Fruit fly (Drosophila melanogaster) whole organism, prepupa: ENCODE results near the gene Smyd3.

Source experiments
- Blimp-1 ChIP-seq: fragments of 200-800 bp; sonication (Bioruptor generic); optimal IDR thresholded peaks from 3 replicates; lab custom pipeline; 2017; ENCODE audit warnings: missing biosample characterization, missing genetic modification characterization, mild to moderate bottlenecking, moderate library complexity, missing genetic modification reagents
- CG10669 ChIP-seq: fragments of 200-800 bp; sonication (Bioruptor generic); optimal IDR thresholded peaks from 3 replicates; lab custom pipeline; 2018; ENCODE audit warnings: missing biosample characterization, mild to moderate bottlenecking, missing genetic modification characterization, moderate library complexity
- CG11294 ChIP-seq: fragments of 200-800 bp; sonication (Bioruptor generic); IDR thresholded peaks from 2 replicates; pipeline ENCODE4 v1.3.6; 2022; ENCODE audit warnings: missing biosample characterization, missing genetic modification characterization
- CG11762 ChIP-seq: fragments of 200-800 bp; sonication (Bioruptor generic); optimal IDR thresholded peaks from 3 replicates; lab custom pipeline; 2016; ENCODE audit warnings: missing biosample characterization, missing genetic modification characterization; ENCODE audit not compliant: insufficient read depth
- CG11902 ChIP-seq: fragments of 200-800 bp; sonication (Bioruptor generic); optimal IDR thresholded peaks from 3 replicates; lab custom pipeline; 2016; ENCODE audit warnings: missing biosample characterization, missing genetic modification characterization
- CG15336 ChIP-seq: fragments of 200-800 bp; sonication (Bioruptor generic); IDR thresholded peaks from 2 replicates; pipeline ENCODE4 v1.3.6; 2022; ENCODE audit warnings: missing biosample characterization, missing genetic modification characterization
- CG1621 ChIP-seq: fragments of 200-800 bp; sonication (Bioruptor generic); optimal IDR thresholded peaks from 3 replicates; lab custom pipeline; 2018; ENCODE audit warnings: missing biosample characterization, mild to moderate bottlenecking, missing genetic modification characterization
- CG16779 ChIP-seq: fragments of 200-800 bp; sonication (Bioruptor generic); optimal IDR thresholded peaks from 3 replicates; lab custom pipeline; 2017; ENCODE audit warnings: missing biosample characterization, mild to moderate bottlenecking, missing genetic modification characterization
- CG3032 ChIP-seq: fragments of 200-800 bp; optimal IDR thresholded peaks from 2 replicates; lab custom pipeline; 2019; ENCODE audit warnings: missing biosample characterization, mild to moderate bottlenecking, missing genetic modification characterization, moderate library complexity
- CG31627 ChIP-seq: fragments of 200-800 bp; sonication (Bioruptor generic); optimal IDR thresholded peaks from 3 replicates; lab custom pipeline; 2016; ENCODE audit warnings: missing biosample characterization, missing genetic modification characterization
- CG32006 ChIP-seq: fragments of 200-800 bp; sonication (Bioruptor generic); optimal IDR thresholded peaks from 3 replicates; lab custom pipeline; 2017; ENCODE audit warnings: missing biosample characterization, mild to moderate bottlenecking, missing genetic modification characterization
- CG34406 ChIP-seq: fragments of 200-800 bp; sonication (Bioruptor generic); optimal IDR thresholded peaks from 3 replicates; lab custom pipeline; 2016; ENCODE audit warnings: missing biosample characterization, missing genetic modification characterization
- CG3919 ChIP-seq: fragments of 200-800 bp; sonication (Bioruptor generic); optimal IDR thresholded peaks from 3 replicates; lab custom pipeline; 2016; ENCODE audit warnings: missing biosample characterization, missing genetic modification characterization
- CG4318 ChIP-seq: fragments of 200-800 bp; sonication (Bioruptor generic); optimal IDR thresholded peaks from 3 replicates; lab custom pipeline; 2017; ENCODE audit warnings: missing biosample characterization, mild to moderate bottlenecking, missing genetic modification characterization
- CG6163 ChIP-seq: fragments of 200-800 bp; sonication (Bioruptor generic); IDR thresholded peaks from 3 replicates; pipeline ENCODE4 v1.3.6; 2022; ENCODE audit warnings: missing biosample characterization, missing genetic modification characterization
- CG6276 ChIP-seq: fragments of 200-800 bp; sonication (Bioruptor generic); optimal IDR thresholded peaks from 2 replicates; lab custom pipeline; 2017; ENCODE audit warnings: missing biosample characterization, mild to moderate bottlenecking, missing genetic modification characterization
- CG6792 ChIP-seq: fragments of 200-800 bp; sonication (Bioruptor generic); optimal IDR thresholded peaks from 3 replicates; lab custom pipeline; 2016; ENCODE audit warnings: missing biosample characterization, missing genetic modification characterization
- CG6808 ChIP-seq: fragments of 200-800 bp; sonication (Bioruptor generic); optimal IDR thresholded peaks from 3 replicates; lab custom pipeline; 2017; ENCODE audit warnings: missing biosample characterization, missing genetic modification characterization, mild to moderate bottlenecking, moderate library complexity, missing genetic modification reagents
- CG6854 ChIP-seq: fragments of 200-800 bp; sonication (Bioruptor generic); optimal IDR thresholded peaks from 2 replicates; lab custom pipeline; 2017; ENCODE audit warnings: missing biosample characterization, mild to moderate bottlenecking, missing genetic modification characterization
- CG7368 ChIP-seq: fragments of 200-800 bp; sonication (Bioruptor generic); optimal IDR thresholded peaks from 3 replicates; lab custom pipeline; 2016; ENCODE audit warnings: missing biosample characterization, missing genetic modification characterization
- CG8119 ChIP-seq: fragments of 200-800 bp; sonication (Bioruptor generic); IDR thresholded peaks from 3 replicates; pipeline ENCODE4 v1.3.6; 2022; ENCODE audit warnings: missing biosample characterization, missing genetic modification characterization
- Eip75B ChIP-seq: fragments of 200-800 bp; sonication (Bioruptor generic); optimal IDR thresholded peaks from 3 replicates; lab custom pipeline; 2016; ENCODE audit warnings: missing biosample characterization, missing genetic modification characterization
- Eip78C ChIP-seq: fragments of 200-800 bp; sonication (Bioruptor generic); peaks from one replicate; lab custom pipeline; 2016; ENCODE audit warnings: missing biosample characterization, missing genetic modification characterization
- Ets21C ChIP-seq: fragments of 200-800 bp; sonication (Bioruptor generic); optimal IDR thresholded peaks from 3 replicates; lab custom pipeline; 2016; ENCODE audit warnings: missing biosample characterization, missing genetic modification characterization
- Ets96B ChIP-seq: fragments of 200-800 bp; optimal IDR thresholded peaks from 2 replicates; lab custom pipeline; 2019; ENCODE audit warnings: missing biosample characterization, mild to moderate bottlenecking, missing genetic modification characterization, moderate library complexity
- Gug ChIP-seq: fragments of 200-800 bp; sonication (Bioruptor generic); IDR thresholded peaks from 2 replicates; pipeline ENCODE4 v1.3.6; 2022; ENCODE audit warnings: missing biosample characterization, missing genetic modification characterization
- Hr4 ChIP-seq: fragments of 200-800 bp; sonication (Bioruptor generic); optimal IDR thresholded peaks from 3 replicates; lab custom pipeline; 2016; ENCODE audit warnings: missing biosample characterization, missing genetic modification characterization
- Lpt ChIP-seq: fragments of 200-800 bp; sonication (Bioruptor generic); optimal IDR thresholded peaks from 3 replicates; lab custom pipeline; 2016; ENCODE audit warnings: missing biosample characterization, missing genetic modification characterization
- Met ChIP-seq: fragments of 200-800 bp; sonication (Bioruptor generic); optimal IDR thresholded peaks from 3 replicates; lab custom pipeline; 2016; ENCODE audit warnings: missing biosample characterization, missing genetic modification characterization
- OdsH ChIP-seq: fragments of 200-800 bp; sonication (Bioruptor generic); optimal IDR thresholded peaks from 3 replicates; lab custom pipeline; 2016; ENCODE audit warnings: missing biosample characterization, missing genetic modification characterization
- Smox ChIP-seq: fragments of 200-800 bp; sonication (Bioruptor generic); optimal IDR thresholded peaks from 3 replicates; lab custom pipeline; 2016; ENCODE audit warnings: missing biosample characterization, missing genetic modification characterization
- Sox102F ChIP-seq: fragments of 200-800 bp; sonication (Bioruptor generic); optimal IDR thresholded peaks from 2 replicates; lab custom pipeline; 2016; ENCODE audit warnings: missing biosample characterization, mild to moderate bottlenecking, missing genetic modification characterization
- Sox14 ChIP-seq: fragments of 200-800 bp; sonication (Bioruptor generic); optimal IDR thresholded peaks from 3 replicates; lab custom pipeline; 2016; ENCODE audit warnings: missing biosample characterization, missing genetic modification characterization
- Sox15 ChIP-seq: fragments of 200-800 bp; sonication (Bioruptor generic); optimal IDR thresholded peaks from 3 replicates; lab custom pipeline; 2016; ENCODE audit warnings: missing biosample characterization, missing genetic modification characterization
- achi ChIP-seq: fragments of 200-800 bp; sonication (Bioruptor generic); optimal IDR thresholded peaks from 3 replicates; lab custom pipeline; 2016; ENCODE audit warnings: missing biosample characterization, missing genetic modification characterization
- acj6 ChIP-seq: fragments of 200-800 bp; sonication (Bioruptor generic); optimal IDR thresholded peaks from 3 replicates; lab custom pipeline; 2016; ENCODE audit warnings: missing biosample characterization, missing genetic modification characterization
- cyc ChIP-seq: fragments of 200-800 bp; sonication (Bioruptor generic); optimal IDR thresholded peaks from 3 replicates; lab custom pipeline; 2016; ENCODE audit warnings: missing biosample characterization, missing genetic modification characterization
- dac ChIP-seq: fragments of 200-800 bp; sonication (Bioruptor generic); optimal IDR thresholded peaks from 2 replicates; lab custom pipeline; 2017; ENCODE audit warnings: missing biosample characterization, mild to moderate bottlenecking, missing genetic modification characterization
- dsx ChIP-seq: fragments of 200-800 bp; optimal IDR thresholded peaks from 3 replicates; lab custom pipeline; 2019; ENCODE audit warnings: missing biosample characterization, mild to moderate bottlenecking, missing genetic modification characterization, moderate library complexity; ENCODE audit not compliant: poor library complexity, severe bottlenecking
- eg ChIP-seq: fragments of 200-800 bp; sonication (Bioruptor generic); IDR thresholded peaks from 3 replicates; pipeline ENCODE4 v1.3.6; 2022; ENCODE audit warnings: missing biosample characterization, missing genetic modification characterization
- esn ChIP-seq: fragments of 200-800 bp; sonication (Bioruptor generic); optimal IDR thresholded peaks from 2 replicates; lab custom pipeline; 2016; ENCODE audit warnings: missing biosample characterization, mild to moderate bottlenecking, missing genetic modification characterization, moderate library complexity
- fd59A ChIP-seq: fragments of 200-800 bp; sonication (Bioruptor generic); optimal IDR thresholded peaks from 2 replicates; lab custom pipeline; 2017; ENCODE audit warnings: missing biosample characterization, mild to moderate bottlenecking, missing genetic modification characterization, missing genetic modification reagents
- fd85E ChIP-seq: fragments of 200-800 bp; sonication (Bioruptor generic); optimal IDR thresholded peaks from 3 replicates; lab custom pipeline; 2016; ENCODE audit warnings: missing biosample characterization, missing genetic modification characterization
- fkh ChIP-seq: fragments of 200-800 bp; sonication (Bioruptor generic); optimal IDR thresholded peaks from 3 replicates; lab custom pipeline; 2017; ENCODE audit warnings: missing biosample characterization, mild to moderate bottlenecking, missing genetic modification characterization, moderate library complexity
- lz ChIP-seq: fragments of 200-800 bp; sonication (Bioruptor generic); optimal IDR thresholded peaks from 3 replicates; lab custom pipeline; 2016; ENCODE audit warnings: missing biosample characterization, missing genetic modification characterization
- net ChIP-seq: fragments of 200-800 bp; sonication (Bioruptor generic); optimal IDR thresholded peaks from 3 replicates; lab custom pipeline; 2016; ENCODE audit warnings: missing biosample characterization, missing genetic modification characterization
- pdm3 ChIP-seq: fragments of 200-800 bp; sonication (Bioruptor generic); optimal IDR thresholded peaks from 3 replicates; lab custom pipeline; 2016; ENCODE audit warnings: missing biosample characterization, missing genetic modification characterization
- salr ChIP-seq, 2 experiments: fragments of 200-800 bp; sonication (Bioruptor generic); optimal IDR thresholded peaks; 3 replicates each; lab custom pipeline; 2016 to 2018; ENCODE audit warnings: missing biosample characterization in 2 of 2, missing genetic modification characterization in 2 of 2, mild to moderate bottlenecking in 1 of 2
- spab ChIP-seq: fragments of 200-800 bp; sonication (Bioruptor generic); optimal IDR thresholded peaks from 2 replicates; lab custom pipeline; 2017; ENCODE audit warnings: missing biosample characterization, mild to moderate bottlenecking, missing genetic modification characterization, missing genetic modification reagents
- svp ChIP-seq: fragments of 200-800 bp; sonication (Bioruptor generic); peaks from one replicate; lab custom pipeline; 2016; ENCODE audit warnings: missing biosample characterization, missing genetic modification characterization
- topi ChIP-seq: fragments of 200-800 bp; sonication (Bioruptor generic); optimal IDR thresholded peaks from 3 replicates; lab custom pipeline; 2016; ENCODE audit warnings: missing biosample characterization, missing genetic modification characterization

Gene Smyd3

DNA sequence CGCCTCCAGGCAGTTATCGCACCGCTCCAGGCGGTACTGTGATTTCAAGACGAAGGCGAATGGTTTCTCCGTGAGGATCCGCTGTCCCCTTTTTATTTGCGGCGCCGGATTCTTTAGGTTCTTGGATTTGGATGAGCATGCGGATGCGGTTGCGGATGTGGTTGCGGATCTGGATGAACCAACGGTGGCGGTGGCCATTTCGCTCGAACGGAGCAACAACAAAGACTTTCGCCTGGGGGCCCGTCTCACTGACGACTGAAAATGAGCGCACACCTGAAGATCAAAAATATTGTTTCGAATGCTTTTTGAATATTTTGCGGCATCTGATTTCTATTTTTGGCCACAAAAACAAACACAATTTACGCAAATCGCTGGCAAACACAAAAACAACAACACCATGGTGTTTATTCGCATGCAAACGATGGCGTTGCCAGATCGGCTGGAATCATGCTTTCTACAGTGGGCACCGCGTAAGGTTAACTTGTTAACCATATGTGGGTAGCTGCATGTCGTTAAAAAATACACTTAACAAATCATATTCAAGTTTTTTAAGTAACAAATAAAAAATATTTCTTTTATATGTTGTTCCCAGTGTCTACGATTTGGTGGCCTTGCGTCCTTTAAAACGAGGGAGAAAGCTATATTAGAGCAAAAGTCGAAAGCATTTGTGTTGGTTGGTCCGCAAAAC, at the start of gene Smyd3:
Gene Smyd3, minus strand, starts transcription at position 407 of the 688 bp plus-strand sequence.
- TF ChIP-seq dsx (GFP tag; lab: Kevin White, UChicago) (no peak), Ets21C (GFP tag; lab: Kevin White, UChicago) (peak; percentile 81), fd59A (GFP tag; lab: Kevin White, UChicago) (peak; percentile 26), CG7368 (GFP tag; lab: Kevin White, UChicago) (peak; percentile 80), CG32006 (GFP tag; lab: Kevin White, UChicago) (peak; percentile 77), fd85E (GFP tag; lab: Kevin White, UChicago) (no peak), OdsH (GFP tag; lab: Kevin White, UChicago) (peak; percentile 85), acj6 (GFP tag; lab: Kevin White, UChicago) (peak; percentile 85), Sox15 (GFP tag; lab: Kevin White, UChicago) (peak; percentile 72), Blimp-1 (GFP tag; lab: Kevin White, UChicago) (no peak), esn (GFP tag; lab: Kevin White, UChicago) (peak; percentile 90), topi (GFP tag; lab: Kevin White, UChicago) (peak; percentile 87), salr (GFP tag; optimal IDR thresholded peaks at IDR 0.05; lab: Kevin White, UChicago) (no peak), lz (GFP tag; lab: Kevin White, UChicago) (peak; percentile 89), CG6163 (GFP tag; lab: Robert Waterston, UW) (peak; percentile 91), CG8119 (GFP tag; lab: Robert Waterston, UW) (peak; percentile 80), fkh (GFP tag; lab: Kevin White, UChicago) (no peak), CG6808 (GFP tag; lab: Kevin White, UChicago) (no peak), Eip75B (GFP tag; lab: Kevin White, UChicago) (peak; percentile 88), CG3032 (tag; lab: Kevin White, UChicago) (peak; percentile 62), CG16779 (no peak), eg (GFP tag; lab: Robert Waterston, UW) (peak; percentile 91), CG6276 (GFP tag; lab: Kevin White, UChicago) (no peak), CG31627 (GFP tag; lab: Kevin White, UChicago) (peak; percentile 90), CG11902 (peak; percentile 70), Smox (GFP tag; lab: Kevin White, UChicago) (no peak), Hr4 (peak; percentile 88), CG1621 (peak; percentile 57), CG6792 (GFP tag; lab: Kevin White, UChicago) (peak; percentile 75), CG34406 (peak; percentile 78), Sox14 (GFP tag; lab: Kevin White, UChicago) (peak; percentile 91), CG15336 (GFP tag; lab: Robert Waterston, UW) (peak; percentile 82), CG11294 (peak; percentile 68), cyc (GFP tag; lab: Kevin White, UChicago) (peak; percentile 86), CG10669 (GFP tag; lab: Kevin White, UChicago) (peak; percentile 76), dac (GFP tag; lab: Kevin White, UChicago) (peak; percentile 27), Ets96B (peak; percentile 74), Gug (peak; percentile 79), pdm3 (GFP tag; lab: Kevin White, UChicago) (no peak), Met (GFP tag; lab: Kevin White, UChicago) (no peak), CG4318 (GFP tag; lab: Kevin White, UChicago) (no peak), spab (no peak), Sox102F (peak; percentile 87), achi (peak; percentile 83), net (GFP tag; lab: Kevin White, UChicago) (peak; percentile 86), CG3919 (GFP tag; lab: Kevin White, UChicago) (no peak), svp (GFP tag; lab: Kevin White, UChicago) (peak; percentile 95), CG6854 (GFP tag; lab: Kevin White, UChicago) (peak; percentile 2), CG11762 (GFP tag; lab: Kevin White, UChicago) (peak; percentile 70), Eip78C (GFP tag; lab: Kevin White, UChicago) (peak; percentile 96), Lpt (peak; percentile 72)
